Worm (Caenorhabditis elegans): ENCODE measurements around the gene F43H9.4.

DNA sequence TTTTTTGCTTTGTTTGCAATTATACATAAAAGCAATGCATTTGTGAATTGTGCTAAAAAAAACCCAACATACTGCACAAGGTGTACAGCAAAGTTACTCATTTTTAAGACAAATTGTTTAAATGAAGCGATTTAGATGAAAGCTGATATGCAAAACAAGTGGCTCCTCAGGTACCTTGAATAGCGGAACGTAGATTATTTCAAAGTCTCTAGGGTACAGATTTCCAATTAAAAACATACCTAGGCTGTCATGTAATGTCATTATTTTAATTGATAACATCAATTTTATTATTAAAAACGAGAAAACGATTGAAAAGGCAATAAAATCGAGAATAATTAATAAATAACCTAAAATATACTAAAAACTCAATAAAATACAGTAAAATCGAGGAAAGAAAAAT, 35.6 kb downstream of the F43H9.4 start, which contains the start of gene str-139:
- TF ChIP-seq ztf-23 (GFP tag; IDR thresholded peaks at IDR 0.05): no peak
- no peak for TF ChIP-seq flt-1 (GFP tag; IDR thresholded peaks at IDR 0.05)
- no peak for TF ChIP-seq ztf-29 (GFP tag; IDR thresholded peaks at IDR 0.05)
- no peak for TF ChIP-seq tab-1 (GFP tag; IDR thresholded peaks at IDR 0.05)
- TF ChIP-seq med-1 (GFP tag; optimal IDR thresholded peaks at IDR 0.05; ENCODE audit: insufficient read depth): no peak
- no peak for TF ChIP-seq klf-2 (GFP tag; conservative IDR thresholded peaks at IDR 0.05)
- no peak for TF ChIP-seq cog-1 (tag; optimal IDR thresholded peaks at IDR 0.05)
